Comparison of ENCODE assay signal across 2 fruit fly cellular contexts in the genomic region with DNA sequence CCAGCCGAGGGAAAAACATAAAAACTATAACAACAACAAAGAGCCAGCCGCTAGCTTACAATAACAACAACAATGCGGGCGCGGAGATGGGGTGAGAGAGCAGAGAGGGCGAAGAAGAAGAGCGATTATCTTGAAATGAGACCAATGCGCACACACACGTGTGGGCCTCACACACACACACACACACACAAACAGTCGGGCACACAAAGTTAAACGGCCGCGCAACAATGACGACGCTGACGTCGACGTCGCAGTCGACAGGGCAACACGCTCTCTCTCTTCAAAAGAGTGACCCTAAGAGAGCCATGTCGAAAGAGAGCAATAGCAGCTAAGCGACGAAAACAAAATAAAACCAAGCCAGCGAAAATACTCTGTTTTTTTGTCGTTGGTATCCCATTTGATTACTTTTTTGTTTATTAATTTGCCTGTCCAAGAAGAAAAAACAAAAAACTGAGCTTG.
TF ChIP-seq lines count a peak whose summit lies in the region.

No protein-coding gene starts in this region.

TF ChIP-seq in whole organism, embryonic, 481 proteins besides CTCF, POLR2A, EP300 and RAD21 (continued from another document):
- TF ChIP-seq Atf3 (GFP tag; optimal IDR thresholded peaks at IDR 0.05; lab: Kevin White, UChicago), result no peak
- TF ChIP-seq cg (GFP tag; optimal IDR thresholded peaks at IDR 0.05; lab: Kevin White, UChicago), result peak; percentile 95
- TF ChIP-seq HmgZ (tag; optimal IDR thresholded peaks at IDR 0.05; lab: Kevin White, UChicago), result peak; percentile 13
- TF ChIP-seq tll (GFP tag; optimal IDR thresholded peaks at IDR 0.05; lab: Kevin White, UChicago), result peak in 1 of 2 experiments; percentile 24
- no peak for TF ChIP-seq CG10979 (tag; optimal IDR thresholded peaks at IDR 0.05; lab: Kevin White, UChicago)
- peak; percentile 27; the same call in 1 of the 2 replicates for TF ChIP-seq unc-4 (GFP tag; IDR thresholded peaks at IDR 0.05; lab: Robert Waterston, UW; ENCODE audit: partially characterized antibody)
- TF ChIP-seq dm (GFP tag; optimal IDR thresholded peaks at IDR 0.05; lab: Kevin White, UChicago), result no peak
- peak; percentile 59 for TF ChIP-seq grn (GFP tag; optimal IDR thresholded peaks at IDR 0.05; lab: Kevin White, UChicago)
- TF ChIP-seq Scr (GFP tag; IDR thresholded peaks at IDR 0.05; lab: Robert Waterston, UW; ENCODE audit: partially characterized antibody), result peak; percentile 26; the same call in 1 of the 2 replicates
- TF ChIP-seq eyg (GFP tag; optimal IDR thresholded peaks at IDR 0.05; lab: Kevin White, UChicago), result no peak
- peak; percentile 98 for TF ChIP-seq chinmo (GFP tag; IDR thresholded peaks at IDR 0.05; lab: Robert Waterston, UW; ENCODE audit: partially characterized antibody)
- TF ChIP-seq Kr (GFP tag; optimal IDR thresholded peaks at IDR 0.05; lab: Kevin White, UChicago), result no peak
- peak; percentile 68 for TF ChIP-seq gcm (GFP tag; optimal IDR thresholded peaks at IDR 0.05; lab: Kevin White, UChicago)
- peak; percentile 73 for TF ChIP-seq crol (GFP tag; IDR thresholded peaks at IDR 0.05; lab: Robert Waterston, UW)
- peak; percentile 19 for TF ChIP-seq Deaf1 (tag; optimal IDR thresholded peaks at IDR 0.05; lab: Kevin White, UChicago)
- TF ChIP-seq CG9609 (GFP tag; optimal IDR thresholded peaks at IDR 0.05; lab: Kevin White, UChicago), result no peak
- TF ChIP-seq nom (GFP tag; optimal IDR thresholded peaks at IDR 0.05; lab: Kevin White, UChicago), result peak; percentile 48
- peak; percentile 72 for TF ChIP-seq yki (optimal IDR thresholded peaks at IDR 0.05; lab: Kevin White, UChicago)
- TF ChIP-seq Adf1 (GFP tag; IDR thresholded peaks at IDR 0.05; lab: Robert Waterston, UW), result peak; percentile 98
- no peak for TF ChIP-seq Hsf (GFP tag; optimal IDR thresholded peaks at IDR 0.05; lab: Kevin White, UChicago)
- peak; percentile 41 for TF ChIP-seq sqz (GFP tag; optimal IDR thresholded peaks at IDR 0.05; lab: Kevin White, UChicago)
- TF ChIP-seq CG34376 (GFP tag; optimal IDR thresholded peaks at IDR 0.05; lab: Kevin White, UChicago), result peak; percentile 61
- TF ChIP-seq pros (GFP tag; optimal IDR thresholded peaks at IDR 0.05; lab: Kevin White, UChicago), result peak; percentile 94
- peak; percentile 71 for TF ChIP-seq sug (tag; optimal IDR thresholded peaks at IDR 0.05; lab: Kevin White, UChicago)
- TF ChIP-seq CG4707 (GFP tag; optimal IDR thresholded peaks at IDR 0.05; lab: Kevin White, UChicago), result peak; percentile 33
- TF ChIP-seq ssp (GFP tag; IDR thresholded peaks at IDR 0.05; lab: Robert Waterston, UW), result no peak
- peak; percentile 62 for TF ChIP-seq ftz-f1 (GFP tag; optimal IDR thresholded peaks at IDR 0.05; lab: Kevin White, UChicago)
- TF ChIP-seq Hr78 (GFP tag; optimal IDR thresholded peaks at IDR 0.05; lab: Kevin White, UChicago), result peak in 1 of 2 experiments; percentile 30
- TF ChIP-seq pan (optimal IDR thresholded peaks at IDR 0.05; lab: Kevin White, UChicago), result no peak
- peak in 1 of 2 experiments; percentile 11 for TF ChIP-seq pan (GFP tag; optimal IDR thresholded peaks at IDR 0.05 in 1 of 2, IDR thresholded peaks at IDR 0.05 in 1 of 2)
- TF ChIP-seq salm (tag; optimal IDR thresholded peaks at IDR 0.05; lab: Kevin White, UChicago), result peak; percentile 5
- TF ChIP-seq z (GFP tag; IDR thresholded peaks at IDR 0.05; lab: Robert Waterston, UW), result peak; percentile 79
- peak; percentile 29; the same call in 1 of the 3 replicates for TF ChIP-seq ci (GFP tag; IDR thresholded peaks at IDR 0.05; lab: Robert Waterston, UW)
- TF ChIP-seq oc (tag; optimal IDR thresholded peaks at IDR 0.05; lab: Kevin White, UChicago), result peak; percentile 74
- no peak for TF ChIP-seq Side (GFP tag; optimal IDR thresholded peaks at IDR 0.05; lab: Kevin White, UChicago)
- peak; percentile 22 for TF ChIP-seq pfk (GFP tag; optimal IDR thresholded peaks at IDR 0.05; lab: Kevin White, UChicago)
- no peak for TF ChIP-seq B-H1 (GFP tag; IDR thresholded peaks at IDR 0.05; lab: Robert Waterston, UW)
- TF ChIP-seq CG13624 (GFP tag; optimal IDR thresholded peaks at IDR 0.05; lab: Kevin White, UChicago), result no peak
- peak; percentile 24 for TF ChIP-seq HmgD (GFP tag; optimal IDR thresholded peaks at IDR 0.05; lab: Kevin White, UChicago)
- TF ChIP-seq CG3847 (GFP tag; IDR thresholded peaks at IDR 0.05; lab: Robert Waterston, UW), result no peak
- TF ChIP-seq mirr (GFP tag; optimal IDR thresholded peaks at IDR 0.05; lab: Kevin White, UChicago), result peak; percentile 16
- TF ChIP-seq CG3163 (GFP tag; optimal IDR thresholded peaks at IDR 0.05; lab: Kevin White, UChicago), result peak; percentile 98
- peak; percentile 45 for TF ChIP-seq D19A (tag; optimal IDR thresholded peaks at IDR 0.05; lab: Kevin White, UChicago)
- TF ChIP-seq CG34422 (GFP tag; IDR thresholded peaks at IDR 0.05; lab: Robert Waterston, UW), result 0 out of 3 replicates have a peak, but pooled peaks have one; percentile 8
- peak; percentile 69; the same call in 1 of the 2 replicates for TF ChIP-seq chm (GFP tag; IDR thresholded peaks at IDR 0.05; lab: Robert Waterston, UW)
- TF ChIP-seq CG34224 (GFP tag; IDR thresholded peaks at IDR 0.05; lab: Robert Waterston, UW; ENCODE audit: partially characterized antibody), result peak; percentile 24; the same call in 1 of the 3 replicates
- no peak for TF ChIP-seq pzg (GFP tag; optimal IDR thresholded peaks at IDR 0.05; lab: Kevin White, UChicago)
- peak; percentile 61 for TF ChIP-seq Aef1 (GFP tag; IDR thresholded peaks at IDR 0.05; lab: Robert Waterston, UW)
- TF ChIP-seq Med (GFP tag; lab: Kevin White, UChicago), result peak; percentile 67
- TF ChIP-seq scrt (GFP tag; optimal IDR thresholded peaks at IDR 0.05; lab: Kevin White, UChicago), result peak; percentile 33
- peak; percentile 52; the same call in 1 of the 2 replicates for TF ChIP-seq CG13287 (GFP tag; IDR thresholded peaks at IDR 0.05; lab: Robert Waterston, UW; ENCODE audit: partially characterized antibody)

TF ChIP-seq in whole organism, prepupa, 60 proteins besides CTCF, POLR2A, EP300 and RAD21 (continued from another document):
- TF ChIP-seq dsx (GFP tag; optimal IDR thresholded peaks at IDR 0.05; lab: Kevin White, UChicago; ENCODE audit: poor library complexity, severe bottlenecking), result peak; percentile 68
- no peak for TF ChIP-seq Eip78C (GFP tag; lab: Kevin White, UChicago)
- TF ChIP-seq CG9139 (GFP tag; optimal IDR thresholded peaks at IDR 0.05; lab: Kevin White, UChicago), result peak; percentile 44
- no peak for TF ChIP-seq CG11762 (GFP tag; optimal IDR thresholded peaks at IDR 0.05; lab: Kevin White, UChicago; ENCODE audit: insufficient read depth)
